Worm (Caenorhabditis elegans) whole organism, L4 larva: ENCODE data around the gene rabn-5.
A peak's percentile ranks its signal among the peaks of the same experiment; 100 is the strongest.

Experiments used
- D1046.2 ChIP-seq: fragments of 200-800 bp; sonication (Bioruptor generic); IDR thresholded peaks from 2 replicates; pipeline ENCODE4 v1.3.6; 2022; ENCODE audit warnings: missing genetic modification characterization, missing compliant biosample characterization
- F37D6.2 ChIP-seq: sonication (generic microtip); optimal IDR thresholded peaks from 2 replicates; lab custom pipeline; 2016; ENCODE audit warnings: mild to moderate bottlenecking, missing genetic modification characterization, missing compliant biosample characterization
- F44E2.7 ChIP-seq: fragments of 200-800 bp; sonication (Bioruptor generic); IDR thresholded peaks from 2 replicates; pipeline ENCODE4 v2.1.2; 2022; ENCODE audit warnings: missing genetic modification characterization, missing compliant biosample characterization
- R02D3.7 ChIP-seq: fragments of 150-350 bp; sonication (generic microtip); optimal IDR thresholded peaks from 3 replicates; lab custom pipeline; 2014; ENCODE audit warnings: missing biosample characterization, missing genetic modification characterization
- Y5F2A.4 ChIP-seq: fragments of 200-800 bp; sonication (Bioruptor generic); optimal IDR thresholded peaks from 2 replicates; lab custom pipeline; 2018; ENCODE audit warnings: mild to moderate bottlenecking, missing genetic modification characterization, missing compliant biosample characterization
- ZK546.5 ChIP-seq, 2 experiments: sonication (generic microtip); optimal IDR thresholded peaks; 2 replicates each; lab custom pipeline; 2017; ENCODE audit warnings: missing biosample characterization in 2 of 2, missing genetic modification characterization in 2 of 2
- aha-1 ChIP-seq: fragments of 150-350 bp; peaks from one replicate; lab custom pipeline; 2014; ENCODE audit warnings: missing biosample characterization, missing genetic modification characterization
- ama-1 ChIP-seq: fragments of 150-350 bp; optimal IDR thresholded peaks from 2 replicates; lab custom pipeline; 2014; ENCODE audit warnings: inconsistent platforms, mixed read lengths
- arid-1 ChIP-seq: fragments of 200-800 bp; sonication (Bioruptor generic); conservative IDR thresholded peaks from 2 replicates; pipeline ENCODE4 v1.3.6; 2022; ENCODE audit warnings: missing genetic modification reagents, missing genetic modification characterization, missing compliant biosample characterization
- ceh-28 ChIP-seq: fragments of 150-350 bp; optimal IDR thresholded peaks from 2 replicates; lab custom pipeline; 2014; ENCODE audit warnings: missing biosample characterization, missing genetic modification reagents, missing genetic modification characterization
- ceh-62 ChIP-seq: sonication (generic microtip); optimal IDR thresholded peaks from 2 replicates; lab custom pipeline; 2017; ENCODE audit warnings: missing biosample characterization, missing genetic modification characterization
- ceh-82 ChIP-seq: sonication (generic microtip); optimal IDR thresholded peaks from 2 replicates; lab custom pipeline; 2017; ENCODE audit warnings: missing biosample characterization, missing genetic modification characterization
- cey-2 ChIP-seq: sonication (generic microtip); optimal IDR thresholded peaks from 3 replicates; lab custom pipeline; 2017; ENCODE audit warnings: missing genetic modification characterization, mild to moderate bottlenecking, missing compliant biosample characterization, antibody characterized with exemption, borderline replicate concordance; ENCODE audit not compliant: insufficient read depth
- daf-16 ChIP-seq, 3 experiments: sonication (generic microtip); optimal IDR thresholded peaks; 2 replicates each; lab custom pipeline; 2016 to 2017; ENCODE audit warnings: missing genetic modification characterization in 3 of 3, missing genetic modification reagents in 3 of 3, mild to moderate bottlenecking in 2 of 3, missing compliant biosample characterization in 2 of 3, missing biosample characterization in 1 of 3, moderate library complexity in 1 of 3
- daf-19 ChIP-seq: fragments of 200-800 bp; sonication (Bioruptor generic); conservative IDR thresholded peaks from 2 replicates; pipeline ENCODE4 v1.3.6; 2022; ENCODE audit warnings: missing genetic modification characterization, missing compliant biosample characterization
- dmd-6 ChIP-seq: fragments of 200-800 bp; sonication (Bioruptor generic); IDR thresholded peaks from 2 replicates; pipeline ENCODE4 v1.3.6; 2022; ENCODE audit warnings: missing genetic modification reagents, missing genetic modification characterization, missing compliant biosample characterization
- dmd-8 ChIP-seq: fragments of 200-800 bp; sonication (Bioruptor generic); IDR thresholded peaks from 2 replicates; pipeline ENCODE4 v1.3.6; 2022; ENCODE audit warnings: missing genetic modification characterization, missing compliant biosample characterization
- duxl-1 ChIP-seq: sonication (generic microtip); optimal IDR thresholded peaks from 2 replicates; lab custom pipeline; 2016; ENCODE audit warnings: mild to moderate bottlenecking, missing genetic modification characterization, moderate library complexity, missing compliant biosample characterization; ENCODE audit not compliant: poor library complexity
- dve-1 ChIP-seq: sonication (generic microtip); optimal IDR thresholded peaks from 2 replicates; lab custom pipeline; 2017; ENCODE audit warnings: antibody characterized with exemption, mild to moderate bottlenecking, missing genetic modification characterization, missing compliant biosample characterization; ENCODE audit not compliant: insufficient read depth
- egl-43 ChIP-seq: fragments of 200-800 bp; sonication (Bioruptor generic); IDR thresholded peaks from 2 replicates; pipeline ENCODE4 v1.3.6; 2022; ENCODE audit warnings: missing genetic modification reagents, missing genetic modification characterization, missing compliant biosample characterization
- hlh-11 ChIP-seq: fragments of 200-800 bp; sonication (Bioruptor generic); optimal IDR thresholded peaks from 2 replicates; lab custom pipeline; 2018; ENCODE audit warnings: mild to moderate bottlenecking, missing genetic modification characterization, missing compliant biosample characterization
- lim-7 ChIP-seq: fragments of 200-800 bp; sonication (Bioruptor generic); IDR thresholded peaks from 2 replicates; pipeline ENCODE4 v1.3.6; 2022; ENCODE audit warnings: missing genetic modification characterization, missing compliant biosample characterization
- lin-13 ChIP-seq: fragments of 150-350 bp; optimal IDR thresholded peaks from 2 replicates; lab custom pipeline; 2014; ENCODE audit warnings: missing biosample characterization, missing genetic modification reagents, missing genetic modification characterization
- lin-15B ChIP-seq: fragments of 150-350 bp; sonication (generic microtip); optimal IDR thresholded peaks from 3 replicates; lab custom pipeline; 2014; ENCODE audit warnings: missing biosample characterization, missing genetic modification characterization
- lin-38 ChIP-seq: fragments of 200-800 bp; sonication (Bioruptor generic); IDR thresholded peaks from 2 replicates; pipeline ENCODE4 v1.3.6; 2022; ENCODE audit warnings: missing genetic modification reagents, missing genetic modification characterization, missing compliant biosample characterization
- lin-39 ChIP-seq: fragments of 150-350 bp; optimal IDR thresholded peaks from 2 replicates; lab custom pipeline; 2014; ENCODE audit warnings: missing biosample characterization, missing genetic modification reagents, missing genetic modification characterization
- lsy-2 ChIP-seq, 2 experiments: fragments of 150-350 bp in 1 of 2; sonication (generic microtip) in 1 of 2; optimal IDR thresholded peaks; 2 replicates each; lab custom pipeline; 2014 to 2017; ENCODE audit warnings: missing biosample characterization in 2 of 2, missing genetic modification characterization in 2 of 2
- madf-9 ChIP-seq: fragments of 200-800 bp; sonication (Bioruptor generic); conservative IDR thresholded peaks from 2 replicates; pipeline ENCODE4 v1.3.6; 2022; ENCODE audit warnings: missing genetic modification reagents, missing genetic modification characterization, missing compliant biosample characterization
- mep-1 ChIP-seq: fragments of 150-350 bp; sonication (generic microtip); optimal IDR thresholded peaks from 3 replicates; lab custom pipeline; 2014; ENCODE audit warnings: missing biosample characterization, missing genetic modification characterization
- mes-2 ChIP-seq: sonication (generic microtip); optimal IDR thresholded peaks from 2 replicates; lab custom pipeline; 2016; ENCODE audit warnings: missing genotype, mild to moderate bottlenecking, missing genetic modification characterization, missing compliant biosample characterization; ENCODE audit not compliant: poor library complexity, severe bottlenecking
- nhr-102 ChIP-seq: sonication (generic microtip); optimal IDR thresholded peaks from 2 replicates; lab custom pipeline; 2016; ENCODE audit warnings: mild to moderate bottlenecking, missing genetic modification characterization, moderate library complexity, missing compliant biosample characterization
- nhr-11 ChIP-seq: fragments of 150-350 bp; optimal IDR thresholded peaks from 2 replicates; lab custom pipeline; 2014; ENCODE audit warnings: missing biosample characterization, missing genetic modification characterization
- nhr-111 ChIP-seq: fragments of 200-800 bp; sonication (Bioruptor generic); optimal IDR thresholded peaks from 2 replicates; lab custom pipeline; 2018; ENCODE audit warnings: mild to moderate bottlenecking, missing genetic modification characterization, missing compliant biosample characterization
- nhr-237 ChIP-seq: sonication (generic microtip); optimal IDR thresholded peaks from 2 replicates; lab custom pipeline; 2017; ENCODE audit warnings: missing biosample characterization, missing genetic modification characterization
- nhr-42 ChIP-seq: fragments of 200-800 bp; sonication (Bioruptor generic); IDR thresholded peaks from 2 replicates; pipeline ENCODE4 v1.3.6; 2022; ENCODE audit warnings: missing genetic modification characterization, missing compliant biosample characterization
- nhr-77 ChIP-seq: fragments of 150-350 bp; optimal IDR thresholded peaks from 2 replicates; lab custom pipeline; 2014; ENCODE audit warnings: missing biosample characterization, missing genetic modification characterization
- pha-4 ChIP-seq, 2 experiments: fragments of 150-350 bp in 1 of 2; fragments of 200-800 bp in 1 of 2; sonication (Bioruptor generic) in 1 of 2; IDR thresholded peaks in 1 of 2; optimal IDR thresholded peaks in 1 of 2; 2 replicates each; pipeline versions ENCODE4 v1.3.6 to Lab custom; 2014 to 2022; ENCODE audit warnings: missing genetic modification characterization in 2 of 2, missing genetic modification reagents in 2 of 2, missing biosample characterization in 1 of 2, missing compliant biosample characterization in 1 of 2
- php-3 ChIP-seq: fragments of 200-800 bp; sonication (Bioruptor generic); IDR thresholded peaks from 2 replicates; pipeline ENCODE4 v1.3.6; 2022; ENCODE audit warnings: missing genetic modification reagents, missing genetic modification characterization, missing compliant biosample characterization
- rbr-2 ChIP-seq: sonication (generic microtip); optimal IDR thresholded peaks from 2 replicates; lab custom pipeline; 2016; ENCODE audit warnings: missing genotype, missing genetic modification characterization, missing compliant biosample characterization
- set-16 ChIP-seq: fragments of 200-800 bp; sonication (Bioruptor generic); IDR thresholded peaks from 2 replicates; pipeline ENCODE4 v1.3.6; 2022; ENCODE audit warnings: missing genetic modification reagents, missing genetic modification characterization, missing compliant biosample characterization
- snpc-1.2 ChIP-seq: fragments of 200-800 bp; sonication (Bioruptor generic); IDR thresholded peaks from 2 replicates; pipeline ENCODE4 v1.3.6; 2022; ENCODE audit warnings: missing genetic modification reagents, missing genetic modification characterization, missing compliant biosample characterization
- snpc-4 ChIP-seq: fragments of 150-350 bp; optimal IDR thresholded peaks from 2 replicates; lab custom pipeline; 2014; ENCODE audit warnings: missing biosample characterization, missing genetic modification characterization
- spr-3 ChIP-seq: fragments of 200-800 bp; sonication (Bioruptor generic); optimal IDR thresholded peaks from 2 replicates; lab custom pipeline; 2018; ENCODE audit warnings: mild to moderate bottlenecking, missing genetic modification characterization, missing compliant biosample characterization
- tag-97 ChIP-seq: fragments of 200-800 bp; sonication (Bioruptor generic); IDR thresholded peaks from 2 replicates; pipeline ENCODE4 v1.3.6; 2022; ENCODE audit warnings: missing genetic modification characterization, missing compliant biosample characterization
- vab-7 ChIP-seq: fragments of 200-800 bp; sonication (Bioruptor generic); IDR thresholded peaks from 2 replicates; pipeline ENCODE4 v1.3.6; 2022; ENCODE audit warnings: missing genetic modification reagents, missing genetic modification characterization, missing compliant biosample characterization
- zag-1 ChIP-seq: fragments of 150-350 bp; optimal IDR thresholded peaks from 2 replicates; lab custom pipeline; 2014; ENCODE audit warnings: missing biosample characterization, missing genetic modification characterization
- zfp-2 ChIP-seq: sonication (generic microtip); optimal IDR thresholded peaks from 2 replicates; lab custom pipeline; 2016; ENCODE audit warnings: mild to moderate bottlenecking, missing genetic modification characterization, missing compliant biosample characterization
- zfp-3 ChIP-seq: fragments of 200-800 bp; sonication (Bioruptor generic); conservative IDR thresholded peaks from 2 replicates; pipeline ENCODE4 v1.3.6; 2022; ENCODE audit warnings: missing genetic modification reagents, missing genetic modification characterization, missing compliant biosample characterization

rabn-5 gene

ce11 chrIII:5908408-5908807 is 44.1 kb downstream of the rabn-5 start, which contains the start of gene C28H8.3:
Gene C28H8.3, plus strand, starts transcription at chrIII:5908700.
- no peak for TF ChIP-seq snpc-4 (tag; lab: Kevin White, UChicago)
- TF ChIP-seq Y5F2A.4 (GFP tag; lab: Kevin White, UChicago): no peak
- no peak for TF ChIP-seq nhr-11 (tag; lab: Kevin White, UChicago)
- no peak for TF ChIP-seq madf-9 (GFP tag; lab: Robert Waterston, UW)
- no peak for TF ChIP-seq php-3
- TF ChIP-seq lin-38 (GFP tag; lab: Robert Waterston, UW): peak; percentile 53
- peak in 1 of 2 experiments; percentile 3 for TF ChIP-seq daf-16 (GFP tag; optimal IDR thresholded peaks at IDR 0.05; lab: Kevin White, UChicago)
- peak; percentile 3 for TF ChIP-seq daf-16 (tag; optimal IDR thresholded peaks at IDR 0.05; lab: Kevin White, UChicago)

ce11 chrIII:5914717-5915116 is 50.4 kb downstream of the rabn-5 start:
- TF ChIP-seq spr-3 (GFP tag; lab: Kevin White, UChicago) (no peak), lin-38 (GFP tag; lab: Robert Waterston, UW) (peak; percentile 18; the same call in 1 of the 2 replicates), php-3 (0 out of 2 replicates have a peak, but pooled peaks have one; percentile 20), dmd-8 (GFP tag; lab: Robert Waterston, UW) (no peak), mes-2 (peak; percentile 47), nhr-111 (GFP tag; lab: Kevin White, UChicago) (no peak), tag-97 (GFP tag; lab: Robert Waterston, UW) (no peak), lin-15B (tag; lab: Kevin White, UChicago) (no peak), ceh-82 (tag; lab: Kevin White, UChicago) (no peak), hlh-11 (tag; lab: Kevin White, UChicago) (peak; percentile 79), arid-1 (GFP tag; lab: Robert Waterston, UW) (0 out of 2 replicates have a peak, but pooled peaks have one; percentile 15), ZK546.5 (tag; optimal IDR thresholded peaks at IDR 0.05; lab: Kevin White, UChicago) (no peak), lin-39 (no peak), dve-1 (tag; lab: Kevin White, UChicago) (peak; percentile 79), dmd-6 (0 out of 2 replicates have a peak, but pooled peaks have one; percentile 14), lin-13 (GFP tag; lab: Kevin White, UChicago) (no peak), egl-43 (GFP tag; lab: Robert Waterston, UW) (no peak), daf-19 (GFP tag; lab: Robert Waterston, UW) (no peak), nhr-42 (GFP tag; lab: Robert Waterston, UW) (no peak), F37D6.2 (tag; lab: Kevin White, UChicago) (no peak), mep-1 (tag; lab: Kevin White, UChicago) (peak; percentile 31), set-16 (GFP tag; lab: Robert Waterston, UW) (no peak), duxl-1 (tag; lab: Kevin White, UChicago) (peak; percentile 39), lim-7 (GFP tag; lab: Robert Waterston, UW) (no peak), ama-1 (lab: Kevin White, UChicago) (peak; percentile 38), snpc-1.2 (GFP tag; lab: Robert Waterston, UW) (no peak), D1046.2 (GFP tag; lab: Robert Waterston, UW) (no peak), pha-4 (GFP tag; IDR thresholded peaks at IDR 0.05; lab: Robert Waterston, UW) (no peak; the same call in 1 of the 2 replicates), pha-4 (tag; optimal IDR thresholded peaks at IDR 0.05; lab: Kevin White, UChicago) (peak; percentile 24), vab-7 (GFP tag; lab: Robert Waterston, UW) (no peak), ceh-28 (tag; lab: Kevin White, UChicago) (no peak), aha-1 (tag; lab: Kevin White, UChicago) (no peak), zag-1 (tag; lab: Kevin White, UChicago) (no peak), zfp-2 (tag; lab: Kevin White, UChicago) (no peak), nhr-77 (tag; lab: Kevin White, UChicago) (no peak), F44E2.7 (GFP tag; lab: Robert Waterston, UW) (no peak), R02D3.7 (tag; lab: Kevin White, UChicago) (no peak), cey-2 (tag; lab: Kevin White, UChicago) (no peak), nhr-237 (no peak), zfp-3 (GFP tag; lab: Robert Waterston, UW) (no peak), rbr-2 (tag; lab: Kevin White, UChicago) (no peak), ceh-62 (no peak), lsy-2 (tag; optimal IDR thresholded peaks at IDR 0.05; lab: Kevin White, UChicago) (peak in 1 of 2 experiments; percentile 9), nhr-102 (tag; lab: Kevin White, UChicago) (no peak)
